Fruit fly (Drosophila melanogaster): ENCODE data around the gene beta-Spec.

The beta-Spec gene

dm6 chrX:17698864-17699504 lies 41.8 kb downstream of the beta-Spec start (continued):
- peak; percentile 87 for TF ChIP-seq tio (GFP tag; optimal IDR thresholded peaks at IDR 0.05)
- peak; percentile 71; the same call in 2 of the 3 replicates for TF ChIP-seq sr (GFP tag; IDR thresholded peaks at IDR 0.05)
- peak; percentile 57; the same call in 1 of the 3 replicates for TF ChIP-seq H15 (GFP tag; IDR thresholded peaks at IDR 0.05)
- TF ChIP-seq CG12236 (GFP tag; optimal IDR thresholded peaks at IDR 0.05), result peak; percentile 82
- TF ChIP-seq D (optimal IDR thresholded peaks at IDR 0.05), result no peak
- TF ChIP-seq D (GFP tag; optimal IDR thresholded peaks at IDR 0.05), result peak; percentile 87
- peak; percentile 82; the same call in 2 of the 3 replicates for TF ChIP-seq so (GFP tag; IDR thresholded peaks at IDR 0.05)
- no peak for TF ChIP-seq Scr (GFP tag; IDR thresholded peaks at IDR 0.05; ENCODE audit: partially characterized antibody)
- peak; percentile 85 for TF ChIP-seq Camta (GFP tag; optimal IDR thresholded peaks at IDR 0.05)
- peak; percentile 92 for TF ChIP-seq CG18262 (tag; optimal IDR thresholded peaks at IDR 0.05)
- peak; percentile 82 for TF ChIP-seq Usf (GFP tag; optimal IDR thresholded peaks at IDR 0.05)
- peak; percentile 75 for TF ChIP-seq maf-S (GFP tag; optimal IDR thresholded peaks at IDR 0.05)
- TF ChIP-seq sens-2 (GFP tag; IDR thresholded peaks at IDR 0.05), result peak; percentile 45; the same call in 1 of the 2 replicates
- peak; percentile 51; the same call in 1 of the 2 replicates for TF ChIP-seq wor (GFP tag; IDR thresholded peaks at IDR 0.05)
- peak; percentile 85 for TF ChIP-seq CG17385 (GFP tag; optimal IDR thresholded peaks at IDR 0.05)
- peak; percentile 86 for TF ChIP-seq CG14710 (tag; optimal IDR thresholded peaks at IDR 0.05)
- TF ChIP-seq CG14860 (GFP tag; IDR thresholded peaks at IDR 0.05; ENCODE audit: partially characterized antibody), result no peak
- peak; percentile 89 for TF ChIP-seq lilli (GFP tag; optimal IDR thresholded peaks at IDR 0.05)
- peak; percentile 73 for TF ChIP-seq crc (GFP tag; optimal IDR thresholded peaks at IDR 0.05)
- TF ChIP-seq gsb (GFP tag; IDR thresholded peaks at IDR 0.05), result peak; percentile 69
- TF ChIP-seq Adf1 (GFP tag; IDR thresholded peaks at IDR 0.05), result no peak
- TF ChIP-seq MTF-1 (GFP tag; optimal IDR thresholded peaks at IDR 0.05; ENCODE audit: borderline replicate concordance), result no peak
- peak; percentile 73 for TF ChIP-seq E2f1 (GFP tag; IDR thresholded peaks at IDR 0.05)
- no peak for TF ChIP-seq tll (GFP tag; optimal IDR thresholded peaks at IDR 0.05)
- no peak for TF ChIP-seq ash1 (GFP tag; optimal IDR thresholded peaks at IDR 0.05)
- TF ChIP-seq Hey (tag; optimal IDR thresholded peaks at IDR 0.05), result no peak
- TF ChIP-seq GATAe (GFP tag; conservative IDR thresholded peaks at IDR 0.05), result no peak
- TF ChIP-seq eyg (GFP tag; optimal IDR thresholded peaks at IDR 0.05), result peak; percentile 69
- TF ChIP-seq trem (tag; optimal IDR thresholded peaks at IDR 0.05), result peak; percentile 74
- peak; percentile 80 for TF ChIP-seq CG16815 (GFP tag; optimal IDR thresholded peaks at IDR 0.05)
- TF ChIP-seq Abd-B (GFP tag; optimal IDR thresholded peaks at IDR 0.05), result peak; percentile 79
- TF ChIP-seq Xbp1 (GFP tag; optimal IDR thresholded peaks at IDR 0.05), result peak; percentile 82
- TF ChIP-seq CG6689 (GFP tag; IDR thresholded peaks at IDR 0.05), result peak; percentile 80
- peak; percentile 85 for TF ChIP-seq CG4328 (GFP tag; optimal IDR thresholded peaks at IDR 0.05)
- TF ChIP-seq Gug (GFP tag; IDR thresholded peaks at IDR 0.05), result peak; percentile 51; the same call in 1 of the 4 replicates
- peak; percentile 69 to 86 for TF ChIP-seq chif (GFP tag; optimal IDR thresholded peaks at IDR 0.05)
- TF ChIP-seq CG4424 (GFP tag; optimal IDR thresholded peaks at IDR 0.05), result peak; percentile 84
- no peak for TF ChIP-seq Lim3 (GFP tag; IDR thresholded peaks at IDR 0.05)
- no peak for TF ChIP-seq C15 (GFP tag; IDR thresholded peaks at IDR 0.05)
- peak; percentile 58 for TF ChIP-seq CG11247 (GFP tag; IDR thresholded peaks at IDR 0.05)
- TF ChIP-seq CG4730 (GFP tag; IDR thresholded peaks at IDR 0.05), result peak; percentile 72
- TF ChIP-seq pfk (GFP tag; optimal IDR thresholded peaks at IDR 0.05), result no peak
- TF ChIP-seq wdn (GFP tag; IDR thresholded peaks at IDR 0.05), result peak; percentile 62
- 0 out of 2 replicates have a peak, but pooled peaks have one; percentile 39 for TF ChIP-seq ham (GFP tag; IDR thresholded peaks at IDR 0.05)
- TF ChIP-seq eve (GFP tag; optimal IDR thresholded peaks at IDR 0.05), result peak in 1 of 2 experiments; percentile 95
- peak; percentile 25 for TF ChIP-seq CTCF (GFP tag; optimal IDR thresholded peaks at IDR 0.05)
- TF ChIP-seq HmgZ (tag; optimal IDR thresholded peaks at IDR 0.05), result peak; percentile 79
- TF ChIP-seq psq (GFP tag; optimal IDR thresholded peaks at IDR 0.05), result peak; percentile 36
- TF ChIP-seq Atf-2 (GFP tag; optimal IDR thresholded peaks at IDR 0.05), result peak; percentile 85
- TF ChIP-seq CG8924 (tag; optimal IDR thresholded peaks at IDR 0.05), result peak; percentile 94
- TF ChIP-seq da (GFP tag; optimal IDR thresholded peaks at IDR 0.05), result peak; percentile 57
